Worm (Caenorhabditis elegans): ENCODE data around the gene H40L08.1.

The H40L08.1 gene

ce11 chrX:15052385-15052784, 31.5 kb downstream of the H40L08.1 start, which contains the start of gene H03G16.6:
Gene H03G16.6 (plus strand): TSS chrX:15052685.
- no peak for TF ChIP-seq hmg-11 (tag; optimal IDR thresholded peaks at IDR 0.05)
- no peak for TF ChIP-seq fkh-2 (tag; optimal IDR thresholded peaks at IDR 0.05)
- TF ChIP-seq ama-1 (optimal IDR thresholded peaks at IDR 0.05), result no peak
- no peak for TF ChIP-seq lsy-12 (tag; optimal IDR thresholded peaks at IDR 0.05)
- TF ChIP-seq eor-1 (tag; optimal IDR thresholded peaks at IDR 0.05), result no peak
- TF ChIP-seq pqm-1 (tag; optimal IDR thresholded peaks at IDR 0.05), result no peak
- TF ChIP-seq ztf-11 (tag; optimal IDR thresholded peaks at IDR 0.05), result no peak
- no peak for TF ChIP-seq nhr-237 (tag; optimal IDR thresholded peaks at IDR 0.05)
- TF ChIP-seq egl-27 (tag; optimal IDR thresholded peaks at IDR 0.05), result no peak
- TF ChIP-seq nhr-76 (tag; optimal IDR thresholded peaks at IDR 0.05), result no peak
- TF ChIP-seq nhr-43 (tag; optimal IDR thresholded peaks at IDR 0.05; ENCODE audit: poor library complexity, severe bottlenecking), result no peak
- TF ChIP-seq unc-39 (tag; optimal IDR thresholded peaks at IDR 0.05), result no peak
- TF ChIP-seq mdl-1 (tag; optimal IDR thresholded peaks at IDR 0.05), result no peak
- no peak for TF ChIP-seq mml-1 (tag; optimal IDR thresholded peaks at IDR 0.05)
- no peak for TF ChIP-seq lin-39 (tag; optimal IDR thresholded peaks at IDR 0.05)
- no peak for TF ChIP-seq fkh-10 (GFP tag; optimal IDR thresholded peaks at IDR 0.05)

- no peak for TF ChIP-seq fkh-2 (tag; optimal IDR thresholded peaks at IDR 0.05)
- TF ChIP-seq tbx-2 (tag; optimal IDR thresholded peaks at IDR 0.05), result no peak
- TF ChIP-seq nfya-1 (tag; optimal IDR thresholded peaks at IDR 0.05; ENCODE audit: insufficient read depth), result no peak
- no peak for TF ChIP-seq hmg-11 (tag; optimal IDR thresholded peaks at IDR 0.05)
- no peak for TF ChIP-seq fos-1 (tag; optimal IDR thresholded peaks at IDR 0.05)
- TF ChIP-seq elt-1 (tag; optimal IDR thresholded peaks at IDR 0.05), result no peak
- no peak for TF ChIP-seq ceh-9 (tag; optimal IDR thresholded peaks at IDR 0.05)
- TF ChIP-seq elt-2 (tag; optimal IDR thresholded peaks at IDR 0.05), result peak; percentile 4
- no peak for TF ChIP-seq nhr-12 (tag; optimal IDR thresholded peaks at IDR 0.05)
- TF ChIP-seq lin-15B (tag; optimal IDR thresholded peaks at IDR 0.05), result no peak
- peak; percentile 58 for TF ChIP-seq pha-4 (tag; optimal IDR thresholded peaks at IDR 0.05)
- TF ChIP-seq ceh-82 (tag; optimal IDR thresholded peaks at IDR 0.05), result no peak
These were observed 33.9 kb downstream of the H40L08.1 start for ce11 chrX:15050006-15050405.

ce11 chrX:15047541-15047940, 36.3 kb downstream of the H40L08.1 start:
- no peak for TF ChIP-seq ceh-82 (tag; optimal IDR thresholded peaks at IDR 0.05)
- no peak for TF ChIP-seq fkh-10 (GFP tag; optimal IDR thresholded peaks at IDR 0.05)
- no peak for TF ChIP-seq ceh-9 (tag; optimal IDR thresholded peaks at IDR 0.05)
- TF ChIP-seq snpc-4 (tag; optimal IDR thresholded peaks at IDR 0.05), result no peak
- TF ChIP-seq mml-1 (tag; optimal IDR thresholded peaks at IDR 0.05), result no peak
- TF ChIP-seq daf-12 (tag; optimal IDR thresholded peaks at IDR 0.05), result no peak
- TF ChIP-seq elt-2 (tag; optimal IDR thresholded peaks at IDR 0.05), result no peak
- TF ChIP-seq nhr-28 (tag; optimal IDR thresholded peaks at IDR 0.05), result no peak
- TF ChIP-seq sea-2 (GFP tag; optimal IDR thresholded peaks at IDR 0.05), result no peak
- TF ChIP-seq ceh-28 (tag; optimal IDR thresholded peaks at IDR 0.05), result no peak
- TF ChIP-seq ZK546.5 (tag; optimal IDR thresholded peaks at IDR 0.05), result no peak
- TF ChIP-seq nfya-1 (tag; optimal IDR thresholded peaks at IDR 0.05; ENCODE audit: insufficient read depth), result no peak
- no peak for TF ChIP-seq aly-2 (tag; optimal IDR thresholded peaks at IDR 0.05)
- TF ChIP-seq nhr-25 (tag; optimal IDR thresholded peaks at IDR 0.05), result no peak

DNA sequence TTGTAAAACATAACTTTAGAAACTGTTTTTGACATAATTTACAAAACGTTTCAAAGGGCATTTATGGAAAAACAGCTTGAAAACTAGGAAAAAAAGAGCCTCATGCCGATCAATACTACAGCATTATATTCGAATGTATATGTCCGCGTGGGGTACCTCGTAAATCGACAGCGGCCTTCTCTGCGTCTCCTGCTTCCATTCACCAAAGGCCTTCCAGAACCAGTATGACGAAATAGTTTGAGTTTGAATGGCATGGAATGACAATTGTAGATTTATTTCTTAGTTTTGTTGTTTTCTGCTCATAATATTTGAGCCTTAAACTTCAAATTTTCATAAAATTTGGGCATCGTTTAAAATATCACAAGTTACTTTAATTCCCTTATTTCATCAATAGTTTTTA, 38.5 kb downstream of the H40L08.1 start:
- TF ChIP-seq eor-1 (tag; optimal IDR thresholded peaks at IDR 0.05) (no peak), mml-1 (tag; optimal IDR thresholded peaks at IDR 0.05) (no peak), aly-2 (tag; optimal IDR thresholded peaks at IDR 0.05) (no peak), daf-12 (tag; optimal IDR thresholded peaks at IDR 0.05) (no peak), sea-2 (GFP tag; optimal IDR thresholded peaks at IDR 0.05) (no peak), nhr-11 (tag; optimal IDR thresholded peaks at IDR 0.05) (no peak), snpc-4 (tag; optimal IDR thresholded peaks at IDR 0.05) (no peak), jun-1 (tag; optimal IDR thresholded peaks at IDR 0.05) (no peak), R02D3.7 (tag; optimal IDR thresholded peaks at IDR 0.05) (peak; percentile 52), ztf-4 (tag; optimal IDR thresholded peaks at IDR 0.05) (no peak), lin-39 (tag; optimal IDR thresholded peaks at IDR 0.05) (no peak), skn-1 (tag; optimal IDR thresholded peaks at IDR 0.05) (no peak), pha-4 (tag; optimal IDR thresholded peaks at IDR 0.05) (no peak), nhr-237 (tag; optimal IDR thresholded peaks at IDR 0.05) (no peak), hmg-11 (tag; optimal IDR thresholded peaks at IDR 0.05) (peak; percentile 30), fkh-2 (tag; optimal IDR thresholded peaks at IDR 0.05) (no peak), nfya-1 (tag; optimal IDR thresholded peaks at IDR 0.05; ENCODE audit: insufficient read depth) (peak; percentile 46), nhr-77 (tag; optimal IDR thresholded peaks at IDR 0.05) (no peak), egl-5 (tag; optimal IDR thresholded peaks at IDR 0.05) (peak; percentile 34), lin-15B (tag; optimal IDR thresholded peaks at IDR 0.05) (no peak), elt-3 (tag; optimal IDR thresholded peaks at IDR 0.05) (no peak), lsy-12 (tag; optimal IDR thresholded peaks at IDR 0.05) (no peak), zag-1 (tag; optimal IDR thresholded peaks at IDR 0.05) (no peak), nhr-25 (tag; optimal IDR thresholded peaks at IDR 0.05) (no peak)

Data from whole organism, L3 larva.